Worm (Caenorhabditis elegans): ENCODE data around the gene aqp-11.

Gene aqp-11

DNA sequence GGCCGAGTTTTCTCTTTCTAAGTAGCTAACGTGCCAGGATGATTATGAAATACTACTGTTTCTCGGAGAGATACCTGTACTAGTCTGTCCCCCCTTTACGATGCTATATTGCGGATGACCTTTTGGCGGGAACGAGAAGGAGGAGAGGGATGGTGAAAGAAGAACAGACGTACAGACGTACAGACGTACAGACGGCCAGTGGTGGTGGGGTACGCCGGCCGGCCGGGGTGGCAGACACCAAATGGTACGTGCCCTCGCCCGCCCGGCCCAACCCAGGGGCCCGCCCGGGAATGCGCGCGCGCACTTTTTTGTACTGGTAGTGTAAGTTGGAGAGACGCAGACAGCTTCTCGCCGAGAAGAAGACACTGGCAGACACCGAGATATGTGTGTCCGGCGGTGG lies 48.0 kb downstream of the aqp-11 start:
- TF ChIP-seq hlh-30 (tag; optimal IDR thresholded peaks at IDR 0.05; ENCODE audit: insufficient read depth) (peak; percentile 42), nhr-28 (tag; optimal IDR thresholded peaks at IDR 0.05) (no peak), lir-3 (tag; optimal IDR thresholded peaks at IDR 0.05) (no peak), lin-29 (GFP tag; IDR thresholded peaks at IDR 0.05) (peak; percentile 51; the same call in 1 of the 2 replicates), pqm-1 (tag; optimal IDR thresholded peaks at IDR 0.05) (no peak), lsy-2 (tag; optimal IDR thresholded peaks at IDR 0.05) (no peak), F10B5.3 (tag; optimal IDR thresholded peaks at IDR 0.05) (no peak), daf-16 (GFP tag; optimal IDR thresholded peaks at IDR 0.05) (no peak), daf-16 (tag; optimal IDR thresholded peaks at IDR 0.05) (no peak), mes-2 (tag; optimal IDR thresholded peaks at IDR 0.05; ENCODE audit: poor library complexity, severe bottlenecking) (no peak), Y75B8A.6 (GFP tag; IDR thresholded peaks at IDR 0.05) (no peak), T20F7.1 (GFP tag; optimal IDR thresholded peaks at IDR 0.05) (no peak), dmd-6 (GFP tag; IDR thresholded peaks at IDR 0.05) (no peak), arid-1 (GFP tag; conservative IDR thresholded peaks at IDR 0.05) (no peak; the same call in 1 of the 2 replicates), lin-15B (tag; optimal IDR thresholded peaks at IDR 0.05) (no peak), dmd-9 (GFP tag; IDR thresholded peaks at IDR 0.05) (no peak), tra-1 (GFP tag; IDR thresholded peaks at IDR 0.05) (no peak), daf-8 (GFP tag; IDR thresholded peaks at IDR 0.05) (no peak), zag-1 (tag; optimal IDR thresholded peaks at IDR 0.05) (no peak), tag-97 (GFP tag; IDR thresholded peaks at IDR 0.05) (no peak), hlh-11 (tag; optimal IDR thresholded peaks at IDR 0.05) (peak; percentile 70), dmd-8 (GFP tag; IDR thresholded peaks at IDR 0.05) (no peak), mxl-2 (GFP tag; conservative IDR thresholded peaks at IDR 0.05) (no peak), nhr-25 (tag; optimal IDR thresholded peaks at IDR 0.05; ENCODE audit: borderline replicate concordance, insufficient read depth) (peak; percentile 54), ctbp-1 (GFP tag; IDR thresholded peaks at IDR 0.05) (0 out of 2 replicates have a peak, but pooled peaks have one; percentile 34), dve-1 (tag; optimal IDR thresholded peaks at IDR 0.05; ENCODE audit: insufficient read depth) (no peak), ZK337.2 (GFP tag; IDR thresholded peaks at IDR 0.05) (no peak), nhr-237 (tag; optimal IDR thresholded peaks at IDR 0.05) (no peak), mep-1 (tag; optimal IDR thresholded peaks at IDR 0.05) (peak; percentile 28), nhr-11 (tag; optimal IDR thresholded peaks at IDR 0.05) (no peak), lin-1 (GFP tag; IDR thresholded peaks at IDR 0.05) (0 out of 2 replicates have a peak, but pooled peaks have one; percentile 19), mdl-1 (tag; optimal IDR thresholded peaks at IDR 0.05) (peak in 1 of 2 experiments; percentile 23), sdz-12 (GFP tag; optimal IDR thresholded peaks at IDR 0.05) (peak; percentile 17), duxl-1 (tag; optimal IDR thresholded peaks at IDR 0.05; ENCODE audit: poor library complexity) (no peak), nhr-102 (tag; optimal IDR thresholded peaks at IDR 0.05) (peak; percentile 16), ama-1 (optimal IDR thresholded peaks at IDR 0.05) (no peak), hif-1 (tag; optimal IDR thresholded peaks at IDR 0.05) (peak in 1 of 2 experiments; percentile 54), spr-3 (GFP tag; optimal IDR thresholded peaks at IDR 0.05) (no peak), set-16 (GFP tag; IDR thresholded peaks at IDR 0.05) (peak; percentile 98), nhr-48 (tag; optimal IDR thresholded peaks at IDR 0.05) (no peak), lin-39 (tag; optimal IDR thresholded peaks at IDR 0.05) (no peak), madf-5 (GFP tag; IDR thresholded peaks at IDR 0.05) (no peak), ztf-11 (tag; optimal IDR thresholded peaks at IDR 0.05) (no peak), nhr-42 (GFP tag; IDR thresholded peaks at IDR 0.05) (no peak), jun-1 (tag; optimal IDR thresholded peaks at IDR 0.05) (no peak), snpc-1.2 (GFP tag; IDR thresholded peaks at IDR 0.05) (0 out of 2 replicates have a peak, but pooled peaks have one; percentile 39), cey-2 (tag; optimal IDR thresholded peaks at IDR 0.05; ENCODE audit: borderline replicate concordance, insufficient read depth) (no peak), ZK546.5 (tag; optimal IDR thresholded peaks at IDR 0.05) (no peak), saeg-2 (GFP tag; IDR thresholded peaks at IDR 0.05) (no peak), spr-1 (tag; optimal IDR thresholded peaks at IDR 0.05) (peak; percentile 25)

Data from whole organism, L4 larva.